Fruit fly (Drosophila melanogaster): Measurements from ENCODE around the gene Bmcp.

DNA sequence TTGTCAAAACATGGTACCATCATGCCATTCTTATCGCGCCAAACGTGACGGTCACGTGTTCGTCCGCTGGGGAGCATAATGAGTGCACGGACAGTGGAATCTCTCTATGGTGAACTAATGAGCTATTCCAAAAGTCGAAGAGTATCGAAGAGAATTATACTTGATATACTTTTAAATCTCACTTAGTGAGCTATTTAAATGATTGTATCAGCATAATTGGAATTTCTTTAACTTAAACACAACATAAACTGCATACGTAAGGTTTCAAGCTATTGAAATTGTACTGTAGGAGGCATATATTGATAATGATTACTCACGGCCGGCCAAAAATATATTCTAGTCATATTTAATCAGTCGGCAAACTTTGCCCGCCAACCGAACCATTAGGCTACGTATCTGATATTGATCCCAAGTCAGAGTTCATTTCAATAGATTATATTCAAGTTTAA is 788 bp downstream of the Bmcp start:
- TF ChIP-seq usp (GFP tag; optimal IDR thresholded peaks at IDR 0.05) (no peak), pan (optimal IDR thresholded peaks at IDR 0.05) (no peak), psq (optimal IDR thresholded peaks at IDR 0.05) (no peak), CG8478 (optimal IDR thresholded peaks at IDR 0.05) (no peak), EcR (GFP tag; optimal IDR thresholded peaks at IDR 0.05) (no peak)

Data from whole organism.